Fruit fly (Drosophila melanogaster) whole organism, embryonic: ENCODE measurements around the gene Lip2.

ENCODE experiments used
- BtbVII ChIP-seq: fragments of 200-800 bp; sonication (Bioruptor generic); optimal IDR thresholded peaks from 3 replicates; lab custom pipeline; 2017; ENCODE audit warnings: missing biosample characterization, mild to moderate bottlenecking, missing genetic modification characterization
- CG10147 ChIP-seq: fragments of 200-800 bp; sonication (Bioruptor generic); optimal IDR thresholded peaks from 2 replicates; lab custom pipeline; 2019; ENCODE audit warnings: missing biosample characterization, mild to moderate bottlenecking, missing genetic modification characterization, moderate library complexity
- CG10543 ChIP-seq: fragments of 200-800 bp; sonication (Bioruptor generic); optimal IDR thresholded peaks from 3 replicates; lab custom pipeline; 2017; ENCODE audit warnings: missing biosample characterization, mild to moderate bottlenecking, missing genetic modification characterization, moderate library complexity
- CG10979 ChIP-seq: fragments of 200-800 bp; sonication (Bioruptor generic); optimal IDR thresholded peaks from 2 replicates; lab custom pipeline; 2018; ENCODE audit warnings: missing biosample characterization, mild to moderate bottlenecking, missing genetic modification characterization, moderate library complexity
- CG11723 ChIP-seq: fragments of 200-800 bp; sonication (Bioruptor generic); optimal IDR thresholded peaks from 2 replicates; lab custom pipeline; 2017; ENCODE audit warnings: missing biosample characterization, mild to moderate bottlenecking, missing genetic modification characterization
- CG12071 ChIP-seq: fragments of 200-800 bp; sonication (Bioruptor generic); optimal IDR thresholded peaks from 3 replicates; lab custom pipeline; 2018; ENCODE audit warnings: missing biosample characterization, mild to moderate bottlenecking, missing genetic modification characterization
- CG12391 ChIP-seq: fragments of 200-800 bp; sonication (Bioruptor generic); optimal IDR thresholded peaks from 3 replicates; lab custom pipeline; 2018; ENCODE audit warnings: missing biosample characterization, mild to moderate bottlenecking, missing genetic modification characterization, moderate library complexity
- CG14710 ChIP-seq: fragments of 200-800 bp; sonication (Bioruptor generic); optimal IDR thresholded peaks from 3 replicates; lab custom pipeline; 2019; ENCODE audit warnings: missing biosample characterization, mild to moderate bottlenecking, missing genetic modification characterization, moderate library complexity
- CG14860 ChIP-seq: fragments of 200-800 bp; sonication (Bioruptor generic); IDR thresholded peaks from 3 replicates; pipeline ENCODE4 v1.3.6; 2022; ENCODE audit warnings: missing biosample characterization, missing genetic modification characterization; ENCODE audit not compliant: partially characterized antibody
- CG15514 ChIP-seq: fragments of 200-800 bp; sonication (Bioruptor generic); optimal IDR thresholded peaks from 3 replicates; lab custom pipeline; 2017; ENCODE audit warnings: missing biosample characterization, missing genetic modification characterization, mild to moderate bottlenecking, moderate library complexity, missing genetic modification reagents
- CG17829 ChIP-seq: fragments of 200-800 bp; optimal IDR thresholded peaks from 2 replicates; lab custom pipeline; 2019; ENCODE audit warnings: missing biosample characterization, mild to moderate bottlenecking, missing genetic modification characterization, moderate library complexity
- CG18619 ChIP-seq: fragments of 200-800 bp; sonication (Bioruptor generic); optimal IDR thresholded peaks from 3 replicates; lab custom pipeline; 2017; ENCODE audit warnings: missing biosample characterization, mild to moderate bottlenecking, missing genetic modification characterization
- CG2678 ChIP-seq: fragments of 200-800 bp; sonication (Bioruptor generic); optimal IDR thresholded peaks from 3 replicates; lab custom pipeline; 2019; ENCODE audit warnings: missing biosample characterization, mild to moderate bottlenecking, missing genetic modification characterization, moderate library complexity
- CG30020 ChIP-seq: fragments of 200-800 bp; optimal IDR thresholded peaks from 2 replicates; lab custom pipeline; 2019; ENCODE audit warnings: missing biosample characterization, mild to moderate bottlenecking, missing genetic modification characterization, moderate library complexity
- CG3726 ChIP-seq: fragments of 200-800 bp; sonication (Bioruptor generic); IDR thresholded peaks from 3 replicates; pipeline ENCODE4, ENCODE4 v1.3.6; 2022; ENCODE audit warnings: missing biosample characterization, missing genetic modification characterization
- CG3995 ChIP-seq: fragments of 200-800 bp; sonication (Bioruptor generic); optimal IDR thresholded peaks from 3 replicates; lab custom pipeline; 2016; ENCODE audit warnings: missing biosample characterization, missing genetic modification characterization
- CG4424 ChIP-seq: fragments of 200-800 bp; sonication (Bioruptor generic); optimal IDR thresholded peaks from 3 replicates; lab custom pipeline; 2016; ENCODE audit warnings: missing biosample characterization, missing genetic modification characterization
- CG6272 ChIP-seq: fragments of 200-800 bp; sonication (Bioruptor generic); IDR thresholded peaks from 2 replicates; pipeline ENCODE4 v1.3.6; 2022; ENCODE audit warnings: missing biosample characterization, missing genetic modification characterization
- CG6654 ChIP-seq: fragments of 200-800 bp; sonication (Bioruptor generic); optimal IDR thresholded peaks from 2 replicates; lab custom pipeline; 2017; ENCODE audit warnings: missing biosample characterization, mild to moderate bottlenecking, missing genetic modification characterization
- CG7745 ChIP-seq: fragments of 200-800 bp; sonication (Bioruptor generic); optimal IDR thresholded peaks from 2 replicates; lab custom pipeline; 2018; ENCODE audit warnings: missing biosample characterization, mild to moderate bottlenecking, missing genetic modification characterization, moderate library complexity
- CG9215 ChIP-seq: fragments of 200-800 bp; sonication (Bioruptor generic); IDR thresholded peaks from 2 replicates; pipeline ENCODE4 v1.3.6; 2022; ENCODE audit warnings: missing biosample characterization, missing genetic modification characterization
- CG9727 ChIP-seq: fragments of 200-800 bp; sonication (Bioruptor generic); optimal IDR thresholded peaks from 3 replicates; lab custom pipeline; 2017; ENCODE audit warnings: missing biosample characterization, mild to moderate bottlenecking, missing genetic modification characterization
- CG9817 ChIP-seq: fragments of 200-800 bp; sonication (Bioruptor generic); optimal IDR thresholded peaks from 2 replicates; lab custom pipeline; 2018; ENCODE audit warnings: missing biosample characterization, mild to moderate bottlenecking, missing genetic modification characterization, moderate library complexity
- D ChIP-seq, 2 experiments: fragments of 200-800 bp in 1 of 2; fragments of >200 bp in 1 of 2; sonication (Bioruptor generic) in 1 of 2; optimal IDR thresholded peaks; 2 replicates in 1 of 2; 3 replicates in 1 of 2; lab custom pipeline; 2017; ENCODE audit warnings: mild to moderate bottlenecking in 1 of 2, missing biosample characterization in 1 of 2, missing genetic modification characterization in 1 of 2, missing genetic modification reagents in 1 of 2
- Dp ChIP-seq: fragments of 200-800 bp; sonication (Bioruptor generic); optimal IDR thresholded peaks from 2 replicates; lab custom pipeline; 2018; ENCODE audit warnings: missing biosample characterization, mild to moderate bottlenecking, missing genetic modification characterization, moderate library complexity
- H15 ChIP-seq: fragments of 200-800 bp; sonication (Bioruptor generic); IDR thresholded peaks from 3 replicates; pipeline ENCODE4 v1.3.6; 2022; ENCODE audit warnings: missing biosample characterization, missing genetic modification characterization
- Hr3 ChIP-seq: fragments of 200-800 bp; sonication (Bioruptor generic); optimal IDR thresholded peaks from 3 replicates; lab custom pipeline; 2016; ENCODE audit warnings: missing biosample characterization, missing genetic modification characterization
- Lpt ChIP-seq: fragments of >200 bp; optimal IDR thresholded peaks from 2 replicates; lab custom pipeline; 2018; ENCODE audit warnings: missing biosample characterization, missing genetic modification characterization
- Med ChIP-seq: fragments of 200-800 bp; sonication (Bioruptor generic); peaks from one replicate; lab custom pipeline; 2016; ENCODE audit warnings: missing biosample characterization, missing genetic modification characterization, mild to moderate bottlenecking, inconsistent platforms, moderate library complexity
- Stat92E ChIP-seq, 3 experiments: fragments of >200 bp in 2 of 3; fragments of 200-800 bp in 1 of 3; sonication (Bioruptor generic) in 1 of 3; optimal IDR thresholded peaks; 2 replicates each; lab custom pipeline; 2017 to 2019; ENCODE audit warnings: missing biosample characterization in 3 of 3, missing genetic modification characterization in 3 of 3, mild to moderate bottlenecking in 1 of 3, moderate library complexity in 1 of 3
- ato ChIP-seq: fragments of 200-800 bp; sonication (Bioruptor generic); IDR thresholded peaks from 2 replicates; pipeline ENCODE4 v1.3.6; 2022; ENCODE audit warnings: missing biosample characterization, missing genetic modification characterization; ENCODE audit not compliant: partially characterized antibody
- bowl ChIP-seq: fragments of 200-800 bp; sonication (Bioruptor generic); IDR thresholded peaks from 2 replicates; pipeline ENCODE4 v1.3.6; 2022; ENCODE audit warnings: missing biosample characterization, missing genetic modification characterization
- caup ChIP-seq: fragments of 200-800 bp; sonication (Bioruptor generic); optimal IDR thresholded peaks from 3 replicates; lab custom pipeline; 2017; ENCODE audit warnings: missing biosample characterization, mild to moderate bottlenecking, missing genetic modification characterization, moderate library complexity; ENCODE audit not compliant: severe bottlenecking
- chinmo ChIP-seq: fragments of 200-800 bp; sonication (Bioruptor generic); IDR thresholded peaks from 4 replicates; pipeline ENCODE4 v1.3.6; 2022; ENCODE audit warnings: missing biosample characterization, missing genetic modification characterization; ENCODE audit not compliant: partially characterized antibody
- crc ChIP-seq: fragments of 200-800 bp; sonication (Bioruptor generic); optimal IDR thresholded peaks from 2 replicates; lab custom pipeline; 2016; ENCODE audit warnings: missing biosample characterization, missing genetic modification characterization
- croc ChIP-seq: fragments of 200-800 bp; sonication (Bioruptor generic); conservative IDR thresholded peaks from 3 replicates; pipeline ENCODE4 v1.3.6; 2022; ENCODE audit warnings: missing biosample characterization, missing genetic modification characterization
- dimm ChIP-seq: fragments of 200-800 bp; sonication (Bioruptor generic); IDR thresholded peaks from 2 replicates; pipeline ENCODE4 v1.3.6; 2022; ENCODE audit warnings: missing biosample characterization, missing genetic modification characterization
- dmrt99B ChIP-seq: fragments of 200-800 bp; sonication (Bioruptor generic); optimal IDR thresholded peaks from 2 replicates; lab custom pipeline; 2018; ENCODE audit warnings: missing biosample characterization, mild to moderate bottlenecking, missing genetic modification characterization, moderate library complexity
- fu2 ChIP-seq: fragments of 200-800 bp; sonication (Bioruptor generic); optimal IDR thresholded peaks from 2 replicates; lab custom pipeline; 2016; ENCODE audit warnings: missing biosample characterization, missing genetic modification characterization
- ind ChIP-seq: fragments of 200-800 bp; sonication (Bioruptor generic); optimal IDR thresholded peaks from 3 replicates; lab custom pipeline; 2016; ENCODE audit warnings: missing biosample characterization, missing genetic modification characterization
- jigr1 ChIP-seq: fragments of 200-800 bp; sonication (Bioruptor generic); IDR thresholded peaks from 3 replicates; pipeline ENCODE4 v1.3.6; 2022; ENCODE audit warnings: missing biosample characterization, missing genetic modification characterization
- kah ChIP-seq: fragments of 200-800 bp; sonication (Bioruptor generic); optimal IDR thresholded peaks from 2 replicates; lab custom pipeline; 2018; ENCODE audit warnings: missing biosample characterization, mild to moderate bottlenecking, missing genetic modification characterization
- mld ChIP-seq: fragments of 200-800 bp; sonication (Bioruptor generic); IDR thresholded peaks from 3 replicates; pipeline ENCODE4 v1.3.6; 2022; ENCODE audit warnings: missing biosample characterization, missing genetic modification characterization; ENCODE audit not compliant: partially characterized antibody
- salm ChIP-seq: fragments of 200-800 bp; sonication (Bioruptor generic); optimal IDR thresholded peaks from 2 replicates; lab custom pipeline; 2018; ENCODE audit warnings: missing biosample characterization, mild to moderate bottlenecking, missing genetic modification characterization
- so ChIP-seq: fragments of 200-800 bp; sonication (Bioruptor generic); IDR thresholded peaks from 3 replicates; pipeline ENCODE4 v1.3.6; 2022; ENCODE audit warnings: missing biosample characterization, missing genetic modification characterization
- sqz ChIP-seq: fragments of 200-800 bp; sonication (Bioruptor generic); optimal IDR thresholded peaks from 3 replicates; lab custom pipeline; 2018; ENCODE audit warnings: missing biosample characterization, mild to moderate bottlenecking, missing genetic modification characterization
- sr ChIP-seq: fragments of 200-800 bp; sonication (Bioruptor generic); IDR thresholded peaks from 3 replicates; pipeline ENCODE4 v1.3.6; 2022; ENCODE audit warnings: missing biosample characterization, missing genetic modification characterization

Gene Lip2

dm6 chr2L:10661490-10662240 is 47.6 kb downstream of the Lip2 start, which contains the start of gene CG31871 (continued):
- TF ChIP-seq so (GFP tag; lab: Robert Waterston, UW) = 0 out of 3 replicates have a peak, but pooled peaks have one; percentile 35
- peak; percentile 89 for TF ChIP-seq dmrt99B (tag; lab: Kevin White, UChicago)
- peak; percentile 53 for TF ChIP-seq CG9215 (GFP tag; lab: Robert Waterston, UW)
- TF ChIP-seq croc (GFP tag; lab: Robert Waterston, UW) = peak; percentile 65
- peak; percentile 72 for TF ChIP-seq CG14710
- peak; percentile 57 for TF ChIP-seq caup
- no peak for TF ChIP-seq jigr1
- no peak for TF ChIP-seq CG30020 (tag; lab: Kevin White, UChicago)
- peak; percentile 68 for TF ChIP-seq CG10147 (GFP tag; lab: Kevin White, UChicago)
- TF ChIP-seq Med (GFP tag; lab: Kevin White, UChicago) = peak; percentile 68
- peak; percentile 61 for TF ChIP-seq sqz (GFP tag; lab: Kevin White, UChicago)
- TF ChIP-seq CG11723 = peak; percentile 39
- peak; percentile 88 for TF ChIP-seq CG2678 (tag; lab: Kevin White, UChicago)
- TF ChIP-seq D (optimal IDR thresholded peaks at IDR 0.05; lab: Kevin White, UChicago) = no peak
- TF ChIP-seq D (GFP tag; optimal IDR thresholded peaks at IDR 0.05; lab: Kevin White, UChicago) = peak; percentile 47
- peak; percentile 64 for TF ChIP-seq CG18619 (GFP tag; lab: Kevin White, UChicago)
- no peak for TF ChIP-seq Stat92E (GFP tag; optimal IDR thresholded peaks at IDR 0.05; lab: Kevin White, UChicago)
- no peak for TF ChIP-seq crc (GFP tag; lab: Kevin White, UChicago)
- peak; percentile 9 for TF ChIP-seq kah
- peak; percentile 17 for TF ChIP-seq CG6654 (GFP tag; lab: Kevin White, UChicago)
- peak; percentile 75 for TF ChIP-seq CG4424 (GFP tag; lab: Kevin White, UChicago)
- TF ChIP-seq H15 = 0 out of 3 replicates have a peak, but pooled peaks have one; percentile 44
- no peak for TF ChIP-seq Lpt (GFP tag; lab: Kevin White, UChicago)
- TF ChIP-seq bowl (GFP tag; lab: Robert Waterston, UW) = no peak; the same call in 1 of the 2 replicates
- no peak for TF ChIP-seq CG7745 (tag; lab: Kevin White, UChicago)
- 0 out of 2 replicates have a peak, but pooled peaks have one; percentile 11 for TF ChIP-seq ato
- TF ChIP-seq CG3995 (GFP tag; lab: Kevin White, UChicago) = no peak
- TF ChIP-seq Dp (GFP tag; lab: Kevin White, UChicago) = no peak
- peak; percentile 83 for TF ChIP-seq CG12391
- TF ChIP-seq BtbVII (GFP tag; lab: Kevin White, UChicago) = peak; percentile 56
- peak; percentile 80 for TF ChIP-seq CG17829 (tag; lab: Kevin White, UChicago)
- peak; percentile 83 for TF ChIP-seq CG10979
- no peak for TF ChIP-seq dimm
- peak; percentile 59 for TF ChIP-seq CG9817 (tag; lab: Kevin White, UChicago)
- no peak for TF ChIP-seq CG12071 (GFP tag; lab: Kevin White, UChicago)
- peak; percentile 16; the same call in 1 of the 2 replicates for TF ChIP-seq CG6272 (GFP tag; lab: Robert Waterston, UW)
- TF ChIP-seq CG9727 = peak; percentile 67
- no peak for TF ChIP-seq fu2 (GFP tag; lab: Kevin White, UChicago)
- peak; percentile 48 for TF ChIP-seq ind (GFP tag; lab: Kevin White, UChicago)
- no peak for TF ChIP-seq CG3726
- peak; percentile 42 for TF ChIP-seq salm (tag; lab: Kevin White, UChicago)
- peak; percentile 56 for TF ChIP-seq Hr3
- TF ChIP-seq CG14860 = no peak
- TF ChIP-seq CG10543 (GFP tag; lab: Kevin White, UChicago) = peak; percentile 32
- no peak for TF ChIP-seq chinmo (GFP tag; lab: Robert Waterston, UW)
- 0 out of 3 replicates have a peak, but pooled peaks have one; percentile 11 for TF ChIP-seq sr (GFP tag; lab: Robert Waterston, UW)
- peak; percentile 32 for TF ChIP-seq CG15514 (GFP tag; lab: Kevin White, UChicago)
- no peak for TF ChIP-seq mld
